Worm (Caenorhabditis elegans) whole organism, L4/young adult: ENCODE results near the gene fbxa-74.

Experiments used
- W03F9.2 ChIP-seq: fragments of 150-350 bp; optimal IDR thresholded peaks from 2 replicates; lab custom pipeline; 2014; ENCODE audit warnings: missing biosample characterization, missing genetic modification characterization
- dao-5 ChIP-seq: sonication (generic microtip); optimal IDR thresholded peaks from 2 replicates; lab custom pipeline; 2016; ENCODE audit warnings: missing genotype, missing genetic modification characterization, moderate library complexity, missing compliant biosample characterization
- him-1 ChIP-seq: sonication (generic microtip); optimal IDR thresholded peaks from 2 replicates; lab custom pipeline; 2016; ENCODE audit warnings: missing genotype, missing genetic modification reagents, missing genetic modification characterization, missing compliant biosample characterization

fbxa-74 gene

ce11 chrIII:1698842-1699241 lies at the start of gene fbxa-74:
TSS of gene fbxa-74 (minus strand) at chrIII:1698986.
- TF ChIP-seq dao-5 (tag; lab: Kevin White, UChicago): no peak
- TF ChIP-seq him-1 (tag; lab: Kevin White, UChicago): no peak
- TF ChIP-seq W03F9.2 (tag; lab: Kevin White, UChicago): no peak

DNA sequence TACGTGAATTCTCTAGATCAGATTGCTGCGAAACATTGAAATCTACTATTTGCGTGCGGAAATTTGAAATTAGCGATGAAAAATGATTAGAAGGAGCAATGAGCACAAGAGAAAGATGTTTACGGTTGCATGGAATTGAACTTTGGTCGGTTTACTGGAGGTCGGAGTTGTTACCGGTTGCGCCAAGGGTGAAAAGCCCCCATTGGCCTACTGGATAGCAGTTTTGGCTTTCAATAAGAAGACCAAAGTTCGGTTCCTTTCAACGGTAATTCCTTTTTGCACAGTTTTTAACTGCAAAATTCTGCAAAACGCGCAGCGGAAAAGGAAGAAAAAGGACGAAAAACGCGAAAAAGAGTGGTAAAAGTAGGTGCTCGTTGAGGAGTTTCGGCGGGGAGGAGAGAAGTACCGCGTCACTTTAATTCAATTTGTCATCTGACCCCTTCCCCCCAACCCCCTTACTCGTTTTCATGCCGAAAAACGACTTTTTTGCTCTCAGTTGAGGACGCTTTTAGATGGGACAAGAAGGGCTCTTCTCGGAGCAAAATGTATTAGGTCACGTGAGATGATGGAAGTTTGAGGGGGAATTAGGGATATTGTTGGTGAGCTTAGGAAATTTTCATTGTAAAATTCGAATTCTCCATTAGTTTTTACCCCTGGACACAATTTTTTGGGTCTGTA lies 46.8 kb upstream of the fbxa-74 start:
- TF ChIP-seq dao-5 (tag; lab: Kevin White, UChicago) (no peak), him-1 (tag; lab: Kevin White, UChicago) (no peak), W03F9.2 (tag; lab: Kevin White, UChicago) (no peak)

ce11 chrIII:1744486-1744885 lies 45.7 kb upstream of the fbxa-74 start:
- TF ChIP-seq dao-5 (tag; lab: Kevin White, UChicago) (no peak), him-1 (tag; lab: Kevin White, UChicago) (no peak), W03F9.2 (tag; lab: Kevin White, UChicago) (no peak)

DNA sequence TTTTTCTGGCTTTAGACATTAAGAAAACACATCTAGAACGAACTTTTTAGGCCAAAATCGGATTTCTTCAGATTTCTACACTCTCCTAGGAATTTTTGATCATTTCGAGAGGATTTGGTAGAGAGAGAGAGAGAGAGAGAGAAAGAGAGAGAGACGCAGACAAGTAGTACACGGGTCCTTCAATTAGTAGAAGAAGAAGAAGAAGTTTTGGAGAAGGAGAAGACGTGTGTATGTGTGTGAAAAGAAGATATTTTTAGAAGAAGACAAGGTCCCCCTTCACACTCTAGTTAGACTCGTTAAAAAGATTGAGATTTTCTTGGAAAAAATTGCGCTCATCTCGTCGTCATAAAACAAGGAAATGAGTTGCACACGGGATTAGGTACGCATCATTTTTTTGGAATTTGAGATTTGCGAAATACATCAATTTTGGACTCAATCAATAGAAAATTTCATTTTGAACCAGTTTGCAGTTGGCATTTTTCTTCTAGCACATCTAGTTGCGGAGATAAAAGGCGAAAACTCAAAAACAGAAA lies 44.8 kb upstream of the fbxa-74 start:
- TF ChIP-seq dao-5 (tag; lab: Kevin White, UChicago) (no peak), him-1 (tag; lab: Kevin White, UChicago) (no peak), W03F9.2 (tag; lab: Kevin White, UChicago) (no peak)

ce11 chrIII:1743081-1743480 lies 44.3 kb upstream of the fbxa-74 start:
- no peak for TF ChIP-seq W03F9.2 (tag; lab: Kevin White, UChicago)

DNA sequence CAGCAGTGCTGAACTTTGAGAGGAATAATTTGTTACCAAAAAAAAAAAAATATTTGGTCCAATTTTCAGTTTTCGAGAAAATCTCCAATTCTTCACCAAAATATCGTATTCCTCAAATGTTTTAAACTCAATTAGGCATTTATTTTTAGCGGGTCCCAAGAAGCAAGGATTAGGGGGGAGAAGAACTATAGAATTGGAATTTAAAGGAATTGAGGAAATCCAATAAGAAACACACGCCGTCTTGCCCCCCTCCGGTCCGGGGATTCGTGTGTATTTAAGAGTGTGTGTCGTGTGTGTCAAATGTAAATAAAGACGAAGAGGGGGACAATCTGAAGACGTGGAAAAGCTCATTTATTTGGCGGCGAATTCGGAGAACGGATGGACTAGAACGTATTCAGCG lies 34.6 kb upstream of the fbxa-74 start:
- TF ChIP-seq W03F9.2 (tag; lab: Kevin White, UChicago) (no peak), him-1 (tag; lab: Kevin White, UChicago) (no peak), dao-5 (tag; lab: Kevin White, UChicago) (no peak)

ce11 chrIII:1733001-1733400 lies 34.2 kb upstream of the fbxa-74 start, which contains the start of gene ser-4:
TSS of gene ser-4 (minus strand) at chrIII:1733101.
- TF ChIP-seq W03F9.2 (tag; lab: Kevin White, UChicago) (no peak), him-1 (tag; lab: Kevin White, UChicago) (no peak), dao-5 (tag; lab: Kevin White, UChicago) (no peak)

DNA sequence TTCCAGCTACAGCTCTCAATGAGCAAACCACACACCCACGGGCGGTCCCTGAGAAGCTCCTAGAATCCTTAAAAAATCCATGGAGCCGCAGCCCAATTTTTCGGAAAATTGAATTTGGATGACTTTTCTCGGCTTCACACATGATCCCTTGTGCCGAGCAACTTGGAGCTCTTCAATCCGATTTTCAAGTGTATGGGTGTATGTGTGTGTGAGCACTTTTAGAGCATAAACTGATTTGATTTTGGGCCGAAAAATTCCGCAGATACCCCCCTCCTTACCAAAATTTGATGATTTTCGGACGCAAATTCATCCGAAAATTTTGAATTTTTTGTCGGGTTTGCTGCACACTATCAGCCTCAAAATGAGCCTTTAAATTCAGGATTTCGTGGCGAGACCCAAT lies 33.1 kb upstream of the fbxa-74 start:
- no peak for TF ChIP-seq W03F9.2 (tag; lab: Kevin White, UChicago)
- no peak for TF ChIP-seq him-1 (tag; lab: Kevin White, UChicago)
- no peak for TF ChIP-seq dao-5 (tag; lab: Kevin White, UChicago)

ce11 chrIII:1718800-1719199 lies 20.0 kb upstream of the fbxa-74 start:
- no peak for TF ChIP-seq him-1 (tag; lab: Kevin White, UChicago)
- TF ChIP-seq W03F9.2 (tag; lab: Kevin White, UChicago): no peak
- TF ChIP-seq dao-5 (tag; lab: Kevin White, UChicago): no peak

DNA sequence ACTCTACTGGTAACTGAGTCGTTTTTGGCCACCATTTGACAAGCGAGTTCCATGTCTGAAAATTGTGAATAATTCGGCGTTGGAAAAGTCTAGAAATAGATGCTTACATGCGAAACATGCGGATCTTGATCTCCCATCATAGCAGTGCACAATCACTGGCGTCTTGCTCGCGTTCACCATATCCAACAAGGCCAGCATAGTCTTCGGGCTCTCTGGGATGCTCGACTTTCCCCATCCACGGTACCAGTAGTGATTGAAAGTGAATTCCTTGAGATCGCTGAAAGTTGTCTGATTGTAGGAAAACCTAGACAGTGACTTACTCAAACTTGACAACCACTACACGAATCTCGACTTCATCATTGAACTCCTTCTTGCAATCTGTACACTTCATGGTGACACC lies 19.0 kb upstream of the fbxa-74 start:
- TF ChIP-seq W03F9.2 (tag; lab: Kevin White, UChicago) (no peak), him-1 (tag; lab: Kevin White, UChicago) (no peak), dao-5 (tag; lab: Kevin White, UChicago) (no peak)

- TF ChIP-seq dao-5 (tag; lab: Kevin White, UChicago) (no peak), him-1 (tag; lab: Kevin White, UChicago) (no peak), W03F9.2 (tag; lab: Kevin White, UChicago) (no peak)
These were observed 15.3 kb upstream of the fbxa-74 start for ce11 chrIII:1713991-1714611.

- TF ChIP-seq him-1 (tag; lab: Kevin White, UChicago) (no peak), W03F9.2 (tag; lab: Kevin White, UChicago) (no peak), dao-5 (tag; lab: Kevin White, UChicago) (no peak)
These were observed 7.0 kb upstream of the fbxa-74 start, which contains the start of the genes fbxa-13 and Y22D7AR.2 for ce11 chrIII:1705799-1706198. TSS of gene fbxa-13 (minus strand) at chrIII:1705899. TSS of gene Y22D7AR.2 (plus strand) at chrIII:1705946.

DNA sequence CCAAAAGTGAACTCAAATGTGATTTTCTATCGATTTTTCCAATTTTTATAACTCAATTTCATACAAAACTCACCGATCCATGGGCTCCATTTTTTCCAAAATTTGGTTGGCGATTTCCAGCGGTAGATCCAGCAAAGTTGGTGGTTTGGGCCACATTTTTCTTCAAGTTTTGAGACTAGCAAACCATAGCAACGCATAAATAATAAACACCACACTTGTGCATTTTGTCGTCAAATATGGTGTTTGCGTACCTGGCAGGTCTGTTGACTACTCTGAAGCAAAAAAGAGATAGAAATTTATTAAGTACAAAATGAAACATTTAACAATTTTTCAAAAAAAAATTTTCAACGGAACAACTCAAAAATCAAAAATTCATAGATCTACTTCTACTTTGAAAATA lies 6.5 kb upstream of the fbxa-74 start:
- no peak for TF ChIP-seq dao-5 (tag; lab: Kevin White, UChicago)
- TF ChIP-seq W03F9.2 (tag; lab: Kevin White, UChicago): no peak
- no peak for TF ChIP-seq him-1 (tag; lab: Kevin White, UChicago)
